Worm (Caenorhabditis elegans) whole organism, young adult: ENCODE data around the gene C25A8.5.

Source experiments
- B0261.1 ChIP-seq: sonication (generic microtip); optimal IDR thresholded peaks from 2 replicates; lab custom pipeline; 2016; ENCODE audit warnings: mild to moderate bottlenecking, missing genetic modification characterization, moderate library complexity, missing compliant biosample characterization
- C17E4.6 ChIP-seq: fragments of 200-800 bp; sonication (Bioruptor generic); IDR thresholded peaks from 2 replicates; pipeline ENCODE4 v1.3.6; 2022; ENCODE audit warnings: missing genetic modification reagents, missing genetic modification characterization, missing compliant biosample characterization
- D2030.7 ChIP-seq: fragments of 200-800 bp; sonication (Bioruptor generic); IDR thresholded peaks from 2 replicates; pipeline ENCODE4 v1.3.6; 2022; ENCODE audit warnings: missing genetic modification reagents, missing genetic modification characterization, missing compliant biosample characterization
- F22D6.2 ChIP-seq: sonication (generic microtip); optimal IDR thresholded peaks from 2 replicates; lab custom pipeline; 2016; ENCODE audit warnings: mild to moderate bottlenecking, missing genetic modification characterization, missing compliant biosample characterization
- F49E8.2 ChIP-seq: sonication (generic microtip); optimal IDR thresholded peaks from 3 replicates; lab custom pipeline; 2017; ENCODE audit warnings: missing genetic modification characterization, mild to moderate bottlenecking, missing compliant biosample characterization, antibody characterized with exemption, moderate library complexity; ENCODE audit not compliant: insufficient read depth
- F55B11.4 ChIP-seq: sonication (generic microtip); optimal IDR thresholded peaks from 2 replicates; lab custom pipeline; 2016; ENCODE audit warnings: missing compliant biosample characterization, missing genetic modification characterization, borderline replicate concordance; ENCODE audit not compliant: insufficient read depth
- K12H6.12 ChIP-seq: fragments of 200-800 bp; sonication (Bioruptor generic); optimal IDR thresholded peaks from 2 replicates; lab custom pipeline; 2018; ENCODE audit warnings: mild to moderate bottlenecking, missing genetic modification characterization, missing compliant biosample characterization
- T07F8.4 ChIP-seq: sonication (generic microtip); optimal IDR thresholded peaks from 2 replicates; lab custom pipeline; 2016; ENCODE audit warnings: mild to moderate bottlenecking, missing genetic modification characterization, moderate library complexity, missing compliant biosample characterization
- Y79H2A.3 ChIP-seq: fragments of 200-800 bp; sonication (Bioruptor generic); conservative IDR thresholded peaks from 2 replicates; pipeline ENCODE4 v1.3.6; 2022; ENCODE audit warnings: missing genetic modification reagents, missing genetic modification characterization, missing compliant biosample characterization
- Y95B8A.8 ChIP-seq: fragments of 200-800 bp; sonication (Bioruptor generic); IDR thresholded peaks from 2 replicates; pipeline ENCODE4 v1.3.6; 2022; ENCODE audit warnings: missing genetic modification reagents, missing genetic modification characterization, missing compliant biosample characterization
- ama-1 ChIP-seq, 3 experiments: fragments of 150-350 bp in 1 of 3; sonication (generic microtip) in 2 of 3; optimal IDR thresholded peaks; 2 replicates each; lab custom pipeline; 2014 to 2018; ENCODE audit warnings: missing biosample characterization in 2 of 3, missing genetic modification characterization in 2 of 3, missing genetic modification reagents in 2 of 3
- aptf-2 ChIP-seq: fragments of 200-800 bp; sonication (Bioruptor generic); conservative IDR thresholded peaks from 2 replicates; pipeline ENCODE4 v1.3.6; 2022; ENCODE audit warnings: missing genetic modification reagents, missing genetic modification characterization, missing compliant biosample characterization
- attf-3 ChIP-seq: fragments of 200-800 bp; sonication (Bioruptor generic); conservative IDR thresholded peaks from 2 replicates; pipeline ENCODE4 v1.3.6; 2022; ENCODE audit warnings: missing genetic modification reagents, missing genetic modification characterization, missing compliant biosample characterization
- attf-6 ChIP-seq: fragments of 200-800 bp; sonication (Bioruptor generic); IDR thresholded peaks from 2 replicates; pipeline ENCODE4 v1.3.6; 2022; ENCODE audit warnings: missing genetic modification reagents, missing genetic modification characterization, missing compliant biosample characterization
- bed-1 ChIP-seq: fragments of 200-800 bp; sonication (Bioruptor generic); IDR thresholded peaks from 2 replicates; pipeline ENCODE4 v1.3.6; 2022; ENCODE audit warnings: missing genetic modification reagents, missing genetic modification characterization, missing compliant biosample characterization
- bed-2 ChIP-seq: fragments of 200-800 bp; sonication (Bioruptor generic); IDR thresholded peaks from 2 replicates; pipeline ENCODE4 v1.3.6; 2022; ENCODE audit warnings: missing genetic modification reagents, missing genetic modification characterization, missing compliant biosample characterization
- ccch-3 ChIP-seq: fragments of 200-800 bp; sonication (Bioruptor generic); optimal IDR thresholded peaks from 2 replicates; lab custom pipeline; 2018; ENCODE audit warnings: mild to moderate bottlenecking, missing genetic modification characterization, missing compliant biosample characterization
- ceh-100 ChIP-seq: fragments of 200-800 bp; sonication (Bioruptor generic); IDR thresholded peaks from 2 replicates; pipeline ENCODE4 v1.3.6; 2022; ENCODE audit warnings: missing genetic modification reagents, missing genetic modification characterization, missing compliant biosample characterization
- ceh-27 ChIP-seq: fragments of 200-800 bp; sonication (Bioruptor generic); optimal IDR thresholded peaks from 2 replicates; lab custom pipeline; 2018; ENCODE audit warnings: mild to moderate bottlenecking, missing genetic modification characterization, moderate library complexity, missing compliant biosample characterization
- ceh-58 ChIP-seq: fragments of 200-800 bp; sonication (Bioruptor generic); IDR thresholded peaks from 2 replicates; pipeline ENCODE4 v1.3.6; 2022; ENCODE audit warnings: missing genetic modification characterization, missing compliant biosample characterization
- ceh-91 ChIP-seq: fragments of 200-800 bp; sonication (Bioruptor generic); IDR thresholded peaks from 2 replicates; pipeline ENCODE4 v1.3.6; 2022; ENCODE audit warnings: missing genetic modification reagents, missing genetic modification characterization, missing compliant biosample characterization
- chd-7 ChIP-seq: sonication (generic microtip); optimal IDR thresholded peaks from 2 replicates; lab custom pipeline; 2016; ENCODE audit warnings: mild to moderate bottlenecking, missing genetic modification characterization, moderate library complexity, missing compliant biosample characterization
- ekl-4 ChIP-seq: fragments of 200-800 bp; sonication (Bioruptor generic); IDR thresholded peaks from 2 replicates; pipeline ENCODE4 v1.3.6; 2022; ENCODE audit warnings: missing genetic modification reagents, missing genetic modification characterization, missing compliant biosample characterization
- fkh-3 ChIP-seq: sonication (generic microtip); optimal IDR thresholded peaks from 2 replicates; lab custom pipeline; 2016; ENCODE audit warnings: mild to moderate bottlenecking, missing genetic modification characterization, missing compliant biosample characterization
- hlh-26 ChIP-seq: fragments of 200-800 bp; sonication (Bioruptor generic); conservative IDR thresholded peaks from 2 replicates; pipeline ENCODE4 v1.3.6; 2022; ENCODE audit warnings: missing genetic modification reagents, missing genetic modification characterization, missing compliant biosample characterization
- hsf-1 ChIP-seq: fragments of 200-800 bp; sonication (Bioruptor generic); IDR thresholded peaks from 2 replicates; pipeline ENCODE4 v1.3.6; 2022; ENCODE audit warnings: missing genetic modification reagents, missing genetic modification characterization, missing compliant biosample characterization
- lag-1 ChIP-seq: fragments of 200-800 bp; sonication (Bioruptor generic); IDR thresholded peaks from 2 replicates; pipeline ENCODE4 v1.3.6; 2022; ENCODE audit warnings: missing genetic modification reagents, missing genetic modification characterization, missing compliant biosample characterization
- lin-26 ChIP-seq: fragments of 200-800 bp; sonication (Bioruptor generic); IDR thresholded peaks from 2 replicates; pipeline ENCODE4 v1.3.6; 2022; ENCODE audit warnings: missing genetic modification reagents, missing genetic modification characterization, missing compliant biosample characterization
- lin-35 ChIP-seq, 3 experiments: fragments of 150-350 bp in 2 of 3; sonication (generic microtip) in 1 of 3; optimal IDR thresholded peaks; 2 replicates each; lab custom pipeline; 2014 to 2018; ENCODE audit warnings: missing biosample characterization in 3 of 3, missing genetic modification characterization in 3 of 3, missing genetic modification reagents in 3 of 3
- madf-10 ChIP-seq: sonication (generic microtip); optimal IDR thresholded peaks from 2 replicates; lab custom pipeline; 2016; ENCODE audit warnings: mild to moderate bottlenecking, missing genetic modification characterization, missing compliant biosample characterization
- madf-3 ChIP-seq: fragments of 200-800 bp; sonication (Bioruptor generic); IDR thresholded peaks from 2 replicates; pipeline ENCODE4 v1.3.6; 2022; ENCODE audit warnings: missing genetic modification reagents, missing genetic modification characterization, missing compliant biosample characterization
- madf-6 ChIP-seq: fragments of 200-800 bp; sonication (Bioruptor generic); IDR thresholded peaks from 2 replicates; pipeline ENCODE4 v1.3.6; 2022; ENCODE audit warnings: missing genetic modification reagents, missing genetic modification characterization, missing compliant biosample characterization
- mel-28 ChIP-seq: sonication (generic microtip); optimal IDR thresholded peaks from 2 replicates; lab custom pipeline; 2016; ENCODE audit warnings: borderline replicate concordance, mild to moderate bottlenecking, missing genetic modification characterization, missing compliant biosample characterization
- mxl-1 ChIP-seq: sonication (generic microtip); optimal IDR thresholded peaks from 2 replicates; lab custom pipeline; 2016; ENCODE audit warnings: missing genetic modification characterization, missing compliant biosample characterization
- nhr-120 ChIP-seq: fragments of 200-800 bp; sonication (Bioruptor generic); IDR thresholded peaks from 2 replicates; pipeline ENCODE4 v1.3.6; 2022; ENCODE audit warnings: missing genetic modification characterization, missing compliant biosample characterization
- nhr-80 ChIP-seq: sonication (generic microtip); optimal IDR thresholded peaks from 2 replicates; lab custom pipeline; 2016; ENCODE audit warnings: missing genetic modification characterization, missing compliant biosample characterization
- rcor-1 ChIP-seq: fragments of 200-800 bp; sonication (Bioruptor generic); IDR thresholded peaks from 2 replicates; pipeline ENCODE4 v1.3.6; 2022; ENCODE audit warnings: missing genetic modification reagents, missing genetic modification characterization, missing compliant biosample characterization
- repo-1 ChIP-seq: sonication (generic microtip); optimal IDR thresholded peaks from 2 replicates; lab custom pipeline; 2017; ENCODE audit warnings: mild to moderate bottlenecking, missing genetic modification characterization, missing compliant biosample characterization
- sdz-38 ChIP-seq: sonication (generic microtip); optimal IDR thresholded peaks from 2 replicates; lab custom pipeline; 2016; ENCODE audit warnings: missing genotype, missing genetic modification characterization, missing compliant biosample characterization
- snpc-3.4 ChIP-seq: sonication (generic microtip); optimal IDR thresholded peaks from 2 replicates; lab custom pipeline; 2017; ENCODE audit warnings: missing genetic modification characterization, mild to moderate bottlenecking, missing compliant biosample characterization, antibody characterized with exemption, moderate library complexity, missing genotype, missing genetic modification reagents
- sptf-2 ChIP-seq: fragments of 200-800 bp; sonication (Bioruptor generic); optimal IDR thresholded peaks from 2 replicates; lab custom pipeline; 2018; ENCODE audit warnings: mild to moderate bottlenecking, missing genetic modification characterization, missing compliant biosample characterization
- unc-130 ChIP-seq: sonication (generic microtip); optimal IDR thresholded peaks from 2 replicates; lab custom pipeline; 2016; ENCODE audit warnings: missing genetic modification reagents, missing genetic modification characterization, missing compliant biosample characterization
- zim-3 ChIP-seq: sonication (generic microtip); optimal IDR thresholded peaks from 2 replicates; lab custom pipeline; 2017; ENCODE audit warnings: mild to moderate bottlenecking, missing genetic modification characterization, moderate library complexity, missing compliant biosample characterization
- ztf-18 ChIP-seq: sonication (generic microtip); optimal IDR thresholded peaks from 2 replicates; lab custom pipeline; 2016; ENCODE audit warnings: missing genotype, mild to moderate bottlenecking, missing genetic modification characterization, missing compliant biosample characterization
- ztf-22 ChIP-seq: fragments of 200-800 bp; sonication (Bioruptor generic); optimal IDR thresholded peaks from 2 replicates; lab custom pipeline; 2018; ENCODE audit warnings: mild to moderate bottlenecking, missing genetic modification characterization, moderate library complexity, missing compliant biosample characterization
- ztf-26 ChIP-seq: sonication (generic microtip); optimal IDR thresholded peaks from 2 replicates; lab custom pipeline; 2017; ENCODE audit warnings: missing genetic modification characterization, missing compliant biosample characterization
- ztf-28 ChIP-seq: fragments of 200-800 bp; sonication (Bioruptor generic); IDR thresholded peaks from 2 replicates; pipeline ENCODE4 v1.3.6; 2022; ENCODE audit warnings: missing genetic modification reagents, missing genetic modification characterization, missing compliant biosample characterization

C25A8.5 gene

DNA sequence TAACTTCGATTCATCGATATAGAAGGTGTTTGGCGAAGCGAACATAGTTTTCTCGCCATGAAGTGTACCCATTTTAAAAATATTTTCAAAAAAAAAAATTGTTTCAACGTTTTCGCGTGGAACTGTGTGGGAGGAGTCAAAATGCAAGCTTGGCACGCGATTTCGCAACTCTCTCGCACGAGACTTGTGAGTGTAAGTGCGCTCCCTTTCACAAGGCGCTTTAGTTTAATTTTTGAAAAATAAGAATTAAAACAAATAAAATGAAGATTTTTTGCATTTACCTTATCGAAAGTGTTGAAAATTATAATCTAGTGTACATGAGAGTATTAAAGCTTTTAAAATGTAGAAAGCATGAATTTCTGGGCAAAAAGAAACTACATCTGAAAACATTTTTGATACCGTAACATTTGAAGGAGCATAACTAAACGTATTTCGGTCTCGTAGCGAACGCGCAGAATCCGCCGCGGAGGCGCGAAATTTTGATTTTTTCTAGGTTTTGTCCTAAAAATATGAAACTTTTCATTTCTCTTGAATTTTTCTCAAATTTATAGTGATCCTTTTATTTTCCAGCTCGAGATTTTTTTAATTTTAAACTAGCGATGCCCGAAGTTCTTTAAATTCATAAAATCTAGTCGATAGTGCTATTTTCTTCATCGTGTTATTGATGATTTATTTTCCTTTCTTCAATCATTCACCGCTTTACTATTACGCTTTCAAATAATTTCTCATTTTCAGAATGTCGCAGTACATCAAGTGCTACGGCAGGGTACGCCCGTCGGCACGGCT lies 40.4 kb downstream of the C25A8.5 start, which contains the start of the genes cogc-2 and klp-18:
Gene cogc-2 (minus strand): TSS at position 105 of the 786 bp plus-strand sequence.
Gene klp-18 (plus strand): TSS at position 736 of the 786 bp plus-strand sequence.
- TF ChIP-seq bed-1 (GFP tag; lab: Robert Waterston, UW) (no peak), bed-2 (no peak), hlh-26 (GFP tag; lab: Robert Waterston, UW) (no peak), Y95B8A.8 (GFP tag; lab: Robert Waterston, UW) (peak; percentile 90), ekl-4 (GFP tag; lab: Robert Waterston, UW) (peak; percentile 88), ceh-91 (GFP tag; lab: Robert Waterston, UW) (peak; percentile 99), Y79H2A.3 (GFP tag; lab: Robert Waterston, UW) (0 out of 2 replicates have a peak, but pooled peaks have one; percentile 26), attf-6 (GFP tag; lab: Robert Waterston, UW) (peak; percentile 87), lag-1 (GFP tag; lab: Robert Waterston, UW) (no peak), mel-28 (tag; lab: Kevin White, UChicago) (no peak), unc-130 (GFP tag; lab: Kevin White, UChicago) (peak; percentile 85), madf-10 (tag; lab: Kevin White, UChicago) (peak; percentile 29), D2030.7 (GFP tag; lab: Robert Waterston, UW) (peak; percentile 98), aptf-2 (no peak), ztf-28 (GFP tag; lab: Robert Waterston, UW) (peak; percentile 77), rcor-1 (GFP tag; lab: Robert Waterston, UW) (peak; percentile 73; the same call in 1 of the 2 replicates), ceh-27 (GFP tag; lab: Kevin White, UChicago) (peak; percentile 52), B0261.1 (tag; lab: Kevin White, UChicago) (no peak), hsf-1 (GFP tag; lab: Robert Waterston, UW) (peak; percentile 89), ceh-100 (GFP tag; lab: Robert Waterston, UW) (peak; percentile 62), ztf-18 (peak; percentile 84), F22D6.2 (no peak), snpc-3.4 (tag; lab: Kevin White, UChicago) (peak; percentile 66), nhr-80 (tag; lab: Kevin White, UChicago) (peak; percentile 45), C17E4.6 (GFP tag; lab: Robert Waterston, UW) (peak; percentile 68), nhr-120 (GFP tag; lab: Robert Waterston, UW) (no peak), F55B11.4 (no peak), zim-3 (tag; lab: Kevin White, UChicago) (no peak), madf-6 (GFP tag; lab: Robert Waterston, UW) (peak; percentile 100), mxl-1 (tag; lab: Kevin White, UChicago) (no peak), T07F8.4 (tag; lab: Kevin White, UChicago) (no peak), K12H6.12 (tag; lab: Kevin White, UChicago) (peak; percentile 20), lin-26 (peak; percentile 43; the same call in 1 of the 2 replicates), ama-1 (optimal IDR thresholded peaks at IDR 0.05; lab: Kevin White, UChicago) (no peak), ama-1 (GFP tag; optimal IDR thresholded peaks at IDR 0.05; lab: Kevin White, UChicago) (no peak), ztf-26 (tag; lab: Kevin White, UChicago) (no peak), fkh-3 (no peak), madf-3 (GFP tag; lab: Robert Waterston, UW) (peak; percentile 94), sdz-38 (tag; lab: Kevin White, UChicago) (no peak), attf-3 (GFP tag; lab: Robert Waterston, UW) (0 out of 2 replicates have a peak, but pooled peaks have one; percentile 32), F49E8.2 (tag; lab: Kevin White, UChicago) (peak; percentile 57), repo-1 (tag; lab: Kevin White, UChicago) (peak; percentile 69), ceh-58 (GFP tag; lab: Robert Waterston, UW) (no peak), lin-35 (GFP tag; optimal IDR thresholded peaks at IDR 0.05; lab: Kevin White, UChicago) (peak in 2 of 3 experiments; percentile 71 to 84), chd-7 (tag; lab: Kevin White, UChicago) (peak; percentile 10), ztf-22 (GFP tag; lab: Kevin White, UChicago) (no peak), sptf-2 (no peak), ccch-3 (GFP tag; lab: Kevin White, UChicago) (no peak)
